Fruit fly (Drosophila melanogaster) whole organism, embryonic: ENCODE data around the gene pkaap.

Experiments
- B-H1 ChIP-seq: fragments of 200-800 bp; sonication (Bioruptor generic); IDR thresholded peaks from 3 replicates; pipeline ENCODE4 v1.3.6; 2022; ENCODE audit warnings: missing biosample characterization, missing genetic modification characterization
- Bdp1 ChIP-seq: fragments of 200-800 bp; sonication (Bioruptor generic); optimal IDR thresholded peaks from 3 replicates; lab custom pipeline; 2016; ENCODE audit warnings: missing biosample characterization, missing genetic modification characterization
- Bteb2 ChIP-seq: fragments of 200-800 bp; sonication (Bioruptor generic); optimal IDR thresholded peaks from 2 replicates; lab custom pipeline; 2016; ENCODE audit warnings: missing biosample characterization, missing genetic modification characterization
- CG12659 ChIP-seq: fragments of 200-800 bp; sonication (Bioruptor generic); optimal IDR thresholded peaks from 3 replicates; lab custom pipeline; 2017; ENCODE audit warnings: mild to moderate bottlenecking, missing biosample characterization, missing genetic modification reagents, missing genetic modification characterization
- CG14860 ChIP-seq: fragments of 200-800 bp; sonication (Bioruptor generic); IDR thresholded peaks from 3 replicates; pipeline ENCODE4 v1.3.6; 2022; ENCODE audit warnings: missing biosample characterization, missing genetic modification characterization; ENCODE audit not compliant: partially characterized antibody
- CG16813 ChIP-seq: fragments of 200-800 bp; sonication (Bioruptor generic); IDR thresholded peaks from 3 replicates; pipeline ENCODE4 v1.3.6; 2022; ENCODE audit warnings: missing biosample characterization, missing genetic modification characterization; ENCODE audit not compliant: partially characterized antibody
- CG17385 ChIP-seq: fragments of 200-800 bp; sonication (Bioruptor generic); optimal IDR thresholded peaks from 3 replicates; lab custom pipeline; 2018; ENCODE audit warnings: missing biosample characterization, mild to moderate bottlenecking, missing genetic modification characterization
- CG17912 ChIP-seq: fragments of 200-800 bp; sonication (Bioruptor generic); optimal IDR thresholded peaks from 2 replicates; lab custom pipeline; 2018; ENCODE audit warnings: missing biosample characterization, mild to moderate bottlenecking, missing genetic modification characterization
- CG4617 ChIP-seq: fragments of 200-800 bp; sonication (Bioruptor generic); optimal IDR thresholded peaks from 3 replicates; lab custom pipeline; 2016; ENCODE audit warnings: missing biosample characterization, missing genetic modification characterization, borderline replicate concordance
- CG6683 ChIP-seq: fragments of 200-800 bp; sonication (Bioruptor generic); optimal IDR thresholded peaks from 2 replicates; lab custom pipeline; 2017; ENCODE audit warnings: missing biosample characterization, mild to moderate bottlenecking, missing genetic modification characterization, missing genetic modification reagents
- CG6791 ChIP-seq: fragments of 200-800 bp; sonication (Bioruptor generic); IDR thresholded peaks from 3 replicates; pipeline ENCODE4 v1.3.6; 2022; ENCODE audit warnings: missing biosample characterization, missing genetic modification characterization; ENCODE audit not compliant: partially characterized antibody
- CG7963 ChIP-seq: fragments of 200-800 bp; sonication (Bioruptor generic); IDR thresholded peaks from 3 replicates; pipeline ENCODE4 v1.3.6; 2022; ENCODE audit warnings: missing biosample characterization, missing genetic modification characterization; ENCODE audit not compliant: partially characterized antibody
- CG8944 ChIP-seq: fragments of 200-800 bp; sonication (Bioruptor generic); optimal IDR thresholded peaks from 3 replicates; lab custom pipeline; 2016; ENCODE audit warnings: missing biosample characterization, missing genetic modification characterization
- Dll ChIP-seq: fragments of 200-800 bp; sonication (Bioruptor generic); IDR thresholded peaks from 4 replicates; pipeline ENCODE4 v1.3.6; 2022; ENCODE audit warnings: missing biosample characterization, missing genetic modification characterization; ENCODE audit not compliant: partially characterized antibody
- Fer1 ChIP-seq: fragments of 200-800 bp; sonication (Bioruptor generic); optimal IDR thresholded peaks from 2 replicates; lab custom pipeline; 2017; ENCODE audit warnings: missing biosample characterization, mild to moderate bottlenecking, missing genetic modification characterization
- HLH4C ChIP-seq: fragments of 200-800 bp; sonication (Bioruptor generic); IDR thresholded peaks from 3 replicates; pipeline ENCODE4 v1.3.6; 2022; ENCODE audit warnings: missing biosample characterization, missing genetic modification characterization; ENCODE audit not compliant: partially characterized antibody
- Hmx ChIP-seq: fragments of 200-800 bp; sonication (Bioruptor generic); optimal IDR thresholded peaks from 2 replicates; lab custom pipeline; 2016; ENCODE audit warnings: missing biosample characterization, missing genetic modification characterization
- MBD-R2 ChIP-seq: fragments of 200-800 bp; sonication (Bioruptor generic); IDR thresholded peaks from 2 replicates; pipeline ENCODE4 v1.3.6; 2022; ENCODE audit warnings: missing biosample characterization, missing genetic modification characterization
- MESR4 ChIP-seq: fragments of 200-800 bp; sonication (Bioruptor generic); optimal IDR thresholded peaks from 2 replicates; lab custom pipeline; 2018; ENCODE audit warnings: missing biosample characterization, mild to moderate bottlenecking, missing genetic modification characterization, moderate library complexity
- Med ChIP-seq: fragments of 200-800 bp; sonication (Bioruptor generic); peaks from one replicate; lab custom pipeline; 2016; ENCODE audit warnings: missing biosample characterization, missing genetic modification characterization, mild to moderate bottlenecking, inconsistent platforms, moderate library complexity
- Myb ChIP-seq: fragments of 200-800 bp; sonication (Bioruptor generic); optimal IDR thresholded peaks from 2 replicates; lab custom pipeline; 2016; ENCODE audit warnings: missing biosample characterization, missing genetic modification characterization
- Ravus ChIP-seq: fragments of 200-800 bp; sonication (Bioruptor generic); IDR thresholded peaks from 2 replicates; pipeline ENCODE4 v1.3.6; 2022; ENCODE audit warnings: missing biosample characterization, missing genetic modification characterization
- Scr ChIP-seq: fragments of 200-800 bp; sonication (Bioruptor generic); IDR thresholded peaks from 2 replicates; pipeline ENCODE4 v1.3.6; 2022; ENCODE audit warnings: missing biosample characterization, missing genetic modification characterization; ENCODE audit not compliant: partially characterized antibody
- Stat92E ChIP-seq, 3 experiments: fragments of >200 bp in 2 of 3; fragments of 200-800 bp in 1 of 3; sonication (Bioruptor generic) in 1 of 3; optimal IDR thresholded peaks; 2 replicates each; lab custom pipeline; 2017 to 2019; ENCODE audit warnings: missing biosample characterization in 3 of 3, missing genetic modification characterization in 3 of 3, mild to moderate bottlenecking in 1 of 3, moderate library complexity in 1 of 3
- TFAM ChIP-seq: fragments of 200-800 bp; sonication (Bioruptor generic); optimal IDR thresholded peaks from 2 replicates; lab custom pipeline; 2017; ENCODE audit warnings: missing biosample characterization, missing genetic modification characterization, inconsistent platforms
- YL-1 ChIP-seq: fragments of 200-800 bp; sonication (Bioruptor generic); optimal IDR thresholded peaks from 3 replicates; lab custom pipeline; 2017; ENCODE audit warnings: missing biosample characterization, mild to moderate bottlenecking, missing genetic modification characterization
- bbx ChIP-seq: fragments of 200-800 bp; sonication (Bioruptor generic); IDR thresholded peaks from 2 replicates; pipeline ENCODE4 v1.3.6; 2022; ENCODE audit warnings: missing biosample characterization, missing genetic modification characterization; ENCODE audit not compliant: partially characterized antibody
- cas ChIP-seq: fragments of 200-800 bp; sonication (Bioruptor generic); IDR thresholded peaks from 2 replicates; pipeline ENCODE4 v1.3.6; 2022; ENCODE audit warnings: missing biosample characterization, missing genetic modification characterization
- chinmo ChIP-seq: fragments of 200-800 bp; sonication (Bioruptor generic); IDR thresholded peaks from 4 replicates; pipeline ENCODE4 v1.3.6; 2022; ENCODE audit warnings: missing biosample characterization, missing genetic modification characterization; ENCODE audit not compliant: partially characterized antibody
- ci ChIP-seq: fragments of 200-800 bp; sonication (Bioruptor generic); IDR thresholded peaks from 3 replicates; pipeline ENCODE4 v1.3.6; 2022; ENCODE audit warnings: missing biosample characterization, missing genetic modification characterization
- crol ChIP-seq: fragments of 200-800 bp; sonication (Bioruptor generic); IDR thresholded peaks from 2 replicates; pipeline ENCODE4 v1.3.6; 2022; ENCODE audit warnings: missing biosample characterization, missing genetic modification characterization
- da ChIP-seq: fragments of 200-800 bp; sonication (Bioruptor generic); optimal IDR thresholded peaks from 2 replicates; lab custom pipeline; 2016; ENCODE audit warnings: missing biosample characterization, missing genetic modification characterization
- ham ChIP-seq: fragments of 200-800 bp; sonication (Bioruptor generic); IDR thresholded peaks from 2 replicates; pipeline ENCODE4 v1.3.6; 2022; ENCODE audit warnings: missing biosample characterization, missing genetic modification characterization
- lab ChIP-seq: fragments of 200-800 bp; sonication (Bioruptor generic); optimal IDR thresholded peaks from 3 replicates; lab custom pipeline; 2017; ENCODE audit warnings: missing biosample characterization, missing genetic modification characterization, mild to moderate bottlenecking, moderate library complexity, missing genetic modification reagents
- mam ChIP-seq: fragments of 200-800 bp; sonication (Bioruptor generic); optimal IDR thresholded peaks from 3 replicates; lab custom pipeline; 2016; ENCODE audit warnings: missing biosample characterization, missing genetic modification characterization
- sens ChIP-seq: fragments of 200-800 bp; sonication (Bioruptor generic); peaks from one replicate; lab custom pipeline; 2016; ENCODE audit warnings: missing biosample characterization, missing genetic modification characterization
- vfl ChIP-seq: fragments of 200-800 bp; sonication (Bioruptor generic); optimal IDR thresholded peaks from 2 replicates; lab custom pipeline; 2016; ENCODE audit warnings: missing biosample characterization, missing genetic modification characterization
- vvl ChIP-seq: fragments of 200-800 bp; sonication (Bioruptor generic); IDR thresholded peaks from 2 replicates; pipeline ENCODE4 v1.3.6; 2022; ENCODE audit warnings: missing biosample characterization, missing genetic modification characterization

Gene pkaap

dm6 chr2L:16288393-16288731 is 272 bp downstream of the pkaap start:
- TF ChIP-seq CG6683 (GFP tag; lab: Kevin White, UChicago) (no peak), Hmx (GFP tag; lab: Kevin White, UChicago) (no peak), YL-1 (GFP tag; lab: Kevin White, UChicago) (peak; percentile 32), CG12659 (GFP tag; lab: Kevin White, UChicago) (peak; percentile 33), CG17385 (GFP tag; lab: Kevin White, UChicago) (peak; percentile 71), MBD-R2 (GFP tag; lab: Robert Waterston, UW) (no peak), Myb (GFP tag; lab: Kevin White, UChicago) (no peak), mam (GFP tag; lab: Kevin White, UChicago) (no peak), CG8944 (GFP tag; lab: Kevin White, UChicago) (no peak), Ravus (no peak), CG4617 (GFP tag; lab: Kevin White, UChicago) (peak; percentile 86), vvl (GFP tag; lab: Robert Waterston, UW) (no peak), crol (no peak), MESR4 (GFP tag; lab: Kevin White, UChicago) (peak; percentile 88)

dm6 chr2L:16290984-16291383 is 2.9 kb downstream of the pkaap start, which contains the start of gene CG17329:
TSS of gene CG17329 (plus strand) at chr2L:16291284.
- TF ChIP-seq Bdp1 (no peak), sens (GFP tag; lab: Kevin White, UChicago) (peak; percentile 2)
- TF ChIP-seq, all 482 proteins: peak for 1

- TF ChIP-seq Med (GFP tag; lab: Kevin White, UChicago) (peak; percentile 3), vvl (GFP tag; lab: Robert Waterston, UW) (no peak), ci (GFP tag; lab: Robert Waterston, UW) (no peak), Bteb2 (no peak), CG17912 (GFP tag; lab: Kevin White, UChicago) (no peak), lab (GFP tag; lab: Kevin White, UChicago) (no peak), vfl (no peak), ham (no peak)
These were observed 4.9 kb downstream of the pkaap start, which contains the start of gene CG13258 for dm6 chr2L:16292975-16293501. TSS of gene CG13258 (minus strand) at chr2L:16293025.

dm6 chr2L:16293703-16294233 is 5.7 kb downstream of the pkaap start, which contains the start of gene Cyp303a1:
TSS of gene Cyp303a1 (plus strand) at chr2L:16294183.
- TF ChIP-seq Scr (0 out of 2 replicates have a peak, but pooled peaks have one; percentile 23), CG7963 (0 out of 3 replicates have a peak, but pooled peaks have one; percentile 53), CG16813 (GFP tag; lab: Robert Waterston, UW) (peak; percentile 58), da (no peak), CG14860 (GFP tag; lab: Robert Waterston, UW) (peak; percentile 42; the same call in 2 of the 3 replicates), bbx (GFP tag; lab: Robert Waterston, UW) (peak; percentile 28; the same call in 1 of the 2 replicates), HLH4C (GFP tag; lab: Robert Waterston, UW) (peak; percentile 64; the same call in 2 of the 3 replicates), chinmo (no peak), Stat92E (GFP tag; optimal IDR thresholded peaks at IDR 0.05; lab: Kevin White, UChicago) (no peak), Dll (GFP tag; lab: Robert Waterston, UW) (no peak), CG6791 (GFP tag; lab: Robert Waterston, UW) (peak; percentile 66; the same call in 1 of the 3 replicates), cas (GFP tag; lab: Robert Waterston, UW) (no peak), B-H1 (GFP tag; lab: Robert Waterston, UW) (no peak), TFAM (GFP tag; lab: Kevin White, UChicago) (no peak), Fer1 (no peak)
